Fruit fly (Drosophila melanogaster) whole organism, embryonic: ENCODE data around the gene CG2256.
A peak's percentile ranks its signal among the peaks of the same experiment; 100 is the strongest.

Experiments used
- Abd-B ChIP-seq: fragments of 200-800 bp; sonication (Bioruptor generic); optimal IDR thresholded peaks from 2 replicates; lab custom pipeline; 2018; ENCODE audit warnings: missing biosample characterization, mild to moderate bottlenecking, missing genetic modification characterization, moderate library complexity
- C15 ChIP-seq: fragments of 200-800 bp; sonication (Bioruptor generic); IDR thresholded peaks from 3 replicates; pipeline ENCODE4 v1.3.6; 2022; ENCODE audit warnings: missing biosample characterization, missing genetic modification characterization
- CG10366 ChIP-seq: fragments of 200-800 bp; sonication (Bioruptor generic); IDR thresholded peaks from 2 replicates; pipeline ENCODE4 v1.3.6; 2022; ENCODE audit warnings: missing biosample characterization, missing genetic modification characterization
- CG10543 ChIP-seq: fragments of 200-800 bp; sonication (Bioruptor generic); optimal IDR thresholded peaks from 3 replicates; lab custom pipeline; 2017; ENCODE audit warnings: missing biosample characterization, mild to moderate bottlenecking, missing genetic modification characterization, moderate library complexity
- CG11093 ChIP-seq: fragments of 200-800 bp; sonication (Bioruptor generic); IDR thresholded peaks from 3 replicates; pipeline ENCODE4 v1.3.6; 2022; ENCODE audit warnings: missing biosample characterization, missing genetic modification characterization
- CG11456 ChIP-seq: fragments of 200-800 bp; sonication (Bioruptor generic); IDR thresholded peaks from 3 replicates; pipeline ENCODE4 v1.3.6; 2022; ENCODE audit warnings: missing biosample characterization, missing genetic modification characterization
- CG12659 ChIP-seq: fragments of 200-800 bp; sonication (Bioruptor generic); optimal IDR thresholded peaks from 3 replicates; lab custom pipeline; 2017; ENCODE audit warnings: mild to moderate bottlenecking, missing biosample characterization, missing genetic modification reagents, missing genetic modification characterization
- CG13624 ChIP-seq: fragments of 200-800 bp; sonication (Bioruptor generic); optimal IDR thresholded peaks from 2 replicates; lab custom pipeline; 2016; ENCODE audit warnings: missing biosample characterization, missing genetic modification characterization
- CG14014 ChIP-seq: fragments of 200-800 bp; sonication (Bioruptor generic); IDR thresholded peaks from 2 replicates; pipeline ENCODE4 v1.3.6; 2022; ENCODE audit warnings: missing biosample characterization, missing genetic modification characterization
- CG14667 ChIP-seq: fragments of 200-800 bp; sonication (Bioruptor generic); IDR thresholded peaks from 2 replicates; pipeline ENCODE4 v1.3.6; 2022; ENCODE audit warnings: missing biosample characterization, missing genetic modification characterization
- CG1529 ChIP-seq: fragments of 200-800 bp; sonication (Bioruptor generic); optimal IDR thresholded peaks from 3 replicates; lab custom pipeline; 2018; ENCODE audit warnings: missing biosample characterization, missing genetic modification characterization
- CG18619 ChIP-seq: fragments of 200-800 bp; sonication (Bioruptor generic); optimal IDR thresholded peaks from 3 replicates; lab custom pipeline; 2017; ENCODE audit warnings: missing biosample characterization, mild to moderate bottlenecking, missing genetic modification characterization
- CG2678 ChIP-seq: fragments of 200-800 bp; sonication (Bioruptor generic); optimal IDR thresholded peaks from 3 replicates; lab custom pipeline; 2019; ENCODE audit warnings: missing biosample characterization, mild to moderate bottlenecking, missing genetic modification characterization, moderate library complexity
- CG2875 ChIP-seq: fragments of 200-800 bp; sonication (Bioruptor generic); optimal IDR thresholded peaks from 2 replicates; lab custom pipeline; 2017; ENCODE audit warnings: missing biosample characterization, mild to moderate bottlenecking, missing genetic modification characterization, missing genetic modification reagents
- CG32532 ChIP-seq: fragments of 200-800 bp; sonication (Bioruptor generic); IDR thresholded peaks from 2 replicates; pipeline ENCODE4 v1.3.6; 2022; ENCODE audit warnings: missing biosample characterization, missing genetic modification characterization
- CG3281 ChIP-seq: fragments of 200-800 bp; sonication (Bioruptor generic); optimal IDR thresholded peaks from 3 replicates; lab custom pipeline; 2017; ENCODE audit warnings: missing biosample characterization, mild to moderate bottlenecking, missing genetic modification characterization
- CG42726 ChIP-seq: fragments of 200-800 bp; sonication (Bioruptor generic); IDR thresholded peaks from 2 replicates; pipeline ENCODE4 v1.3.6; 2022; ENCODE audit warnings: missing biosample characterization, missing genetic modification characterization; ENCODE audit not compliant: partially characterized antibody
- CG4282 ChIP-seq: fragments of 200-800 bp; sonication (Bioruptor generic); optimal IDR thresholded peaks from 2 replicates; lab custom pipeline; 2016; ENCODE audit warnings: missing biosample characterization, missing genetic modification characterization
- CG4707 ChIP-seq: fragments of 200-800 bp; sonication (Bioruptor generic); optimal IDR thresholded peaks from 2 replicates; lab custom pipeline; 2018; ENCODE audit warnings: missing biosample characterization, mild to moderate bottlenecking, missing genetic modification characterization, moderate library complexity
- CG6765 ChIP-seq: fragments of 200-800 bp; sonication (Bioruptor generic); optimal IDR thresholded peaks from 3 replicates; lab custom pipeline; 2017; ENCODE audit warnings: missing biosample characterization, mild to moderate bottlenecking, missing genetic modification characterization
- CG9817 ChIP-seq: fragments of 200-800 bp; sonication (Bioruptor generic); optimal IDR thresholded peaks from 2 replicates; lab custom pipeline; 2018; ENCODE audit warnings: missing biosample characterization, mild to moderate bottlenecking, missing genetic modification characterization, moderate library complexity
- Chrac-16 ChIP-seq: fragments of 200-800 bp; sonication (Bioruptor generic); optimal IDR thresholded peaks from 3 replicates; lab custom pipeline; 2016; ENCODE audit warnings: missing biosample characterization, missing genetic modification characterization
- D19B ChIP-seq: fragments of 200-800 bp; sonication (Bioruptor generic); optimal IDR thresholded peaks from 2 replicates; lab custom pipeline; 2017; ENCODE audit warnings: missing biosample characterization, mild to moderate bottlenecking, missing genetic modification characterization
- Dek ChIP-seq: fragments of 200-800 bp; sonication (Bioruptor generic); optimal IDR thresholded peaks from 3 replicates; lab custom pipeline; 2019; ENCODE audit warnings: missing biosample characterization, mild to moderate bottlenecking, missing genetic modification characterization, moderate library complexity
- Dip3 ChIP-seq: fragments of 200-800 bp; sonication (Bioruptor generic); optimal IDR thresholded peaks from 3 replicates; lab custom pipeline; 2016; ENCODE audit warnings: missing biosample characterization, missing genetic modification characterization
- Ets65A ChIP-seq: fragments of 200-800 bp; sonication (Bioruptor generic); peaks from one replicate; lab custom pipeline; 2016; ENCODE audit warnings: missing biosample characterization, missing genetic modification characterization
- Fer3 ChIP-seq: fragments of 200-800 bp; sonication (Bioruptor generic); optimal IDR thresholded peaks from 2 replicates; lab custom pipeline; 2018; ENCODE audit warnings: missing biosample characterization, mild to moderate bottlenecking, missing genetic modification characterization, moderate library complexity
- GATAe ChIP-seq: fragments of 200-800 bp; sonication (Bioruptor generic); conservative IDR thresholded peaks from 2 replicates; pipeline ENCODE4 v1.3.6; 2022; ENCODE audit warnings: missing biosample characterization, missing genetic modification characterization
- HLH3B ChIP-seq: fragments of 200-800 bp; sonication (Bioruptor generic); IDR thresholded peaks from 2 replicates; pipeline ENCODE4 v1.3.6; 2022; ENCODE audit warnings: missing biosample characterization, missing genetic modification characterization
- Hr51 ChIP-seq, 2 experiments: fragments of 200-800 bp; sonication (Bioruptor generic); optimal IDR thresholded peaks; 2 replicates in 1 of 2; 3 replicates in 1 of 2; lab custom pipeline; 2016 to 2018; ENCODE audit warnings: missing biosample characterization in 2 of 2, missing genetic modification characterization in 2 of 2, mild to moderate bottlenecking in 1 of 2, moderate library complexity in 1 of 2
- MBD-R2 ChIP-seq: fragments of 200-800 bp; sonication (Bioruptor generic); IDR thresholded peaks from 2 replicates; pipeline ENCODE4 v1.3.6; 2022; ENCODE audit warnings: missing biosample characterization, missing genetic modification characterization
- Ptx1 ChIP-seq: fragments of 200-800 bp; sonication (Bioruptor generic); IDR thresholded peaks from 2 replicates; pipeline ENCODE4 v1.3.6; 2022; ENCODE audit warnings: missing biosample characterization, missing genetic modification characterization
- Xbp1 ChIP-seq: fragments of 200-800 bp; sonication (Bioruptor generic); optimal IDR thresholded peaks from 3 replicates; lab custom pipeline; 2016; ENCODE audit warnings: missing biosample characterization, mild to moderate bottlenecking, missing genetic modification characterization
- caup ChIP-seq: fragments of 200-800 bp; sonication (Bioruptor generic); optimal IDR thresholded peaks from 3 replicates; lab custom pipeline; 2017; ENCODE audit warnings: missing biosample characterization, mild to moderate bottlenecking, missing genetic modification characterization, moderate library complexity; ENCODE audit not compliant: severe bottlenecking
- chn ChIP-seq: fragments of 200-800 bp; sonication (Bioruptor generic); optimal IDR thresholded peaks from 2 replicates; lab custom pipeline; 2016; ENCODE audit warnings: missing biosample characterization, missing genetic modification characterization
- dmrt99B ChIP-seq: fragments of 200-800 bp; sonication (Bioruptor generic); optimal IDR thresholded peaks from 2 replicates; lab custom pipeline; 2018; ENCODE audit warnings: missing biosample characterization, mild to moderate bottlenecking, missing genetic modification characterization, moderate library complexity
- dysf ChIP-seq: fragments of 200-800 bp; sonication (Bioruptor generic); IDR thresholded peaks from 3 replicates; pipeline ENCODE4 v1.3.6; 2022; ENCODE audit warnings: missing biosample characterization, missing genetic modification characterization
- exex ChIP-seq: fragments of 200-800 bp; sonication (Bioruptor generic); optimal IDR thresholded peaks from 4 replicates; lab custom pipeline; 2018; ENCODE audit warnings: missing biosample characterization, mild to moderate bottlenecking, missing genetic modification characterization, moderate library complexity
- gem ChIP-seq: fragments of 200-800 bp; sonication (Bioruptor generic); optimal IDR thresholded peaks from 2 replicates; lab custom pipeline; 2019; ENCODE audit warnings: missing biosample characterization, mild to moderate bottlenecking, missing genetic modification characterization, moderate library complexity
- hth ChIP-seq: fragments of >200 bp; optimal IDR thresholded peaks from 2 replicates; lab custom pipeline; 2017; ENCODE audit warnings: inconsistent platforms
- lilli ChIP-seq: fragments of 200-800 bp; sonication (Bioruptor generic); optimal IDR thresholded peaks from 3 replicates; lab custom pipeline; 2016; ENCODE audit warnings: missing biosample characterization, missing genetic modification characterization
- mam ChIP-seq: fragments of 200-800 bp; sonication (Bioruptor generic); optimal IDR thresholded peaks from 3 replicates; lab custom pipeline; 2016; ENCODE audit warnings: missing biosample characterization, missing genetic modification characterization
- mld ChIP-seq: fragments of 200-800 bp; sonication (Bioruptor generic); IDR thresholded peaks from 3 replicates; pipeline ENCODE4 v1.3.6; 2022; ENCODE audit warnings: missing biosample characterization, missing genetic modification characterization; ENCODE audit not compliant: partially characterized antibody
- nmo ChIP-seq: fragments of 200-800 bp; sonication (Bioruptor generic); optimal IDR thresholded peaks from 2 replicates; lab custom pipeline; 2018; ENCODE audit warnings: missing biosample characterization, mild to moderate bottlenecking, missing genetic modification characterization, moderate library complexity
- pan ChIP-seq, 4 experiments: fragments of >200 bp in 3 of 4; fragments of 200-800 bp in 1 of 4; sonication (Bioruptor generic) in 1 of 4; optimal IDR thresholded peaks in 3 of 4; IDR thresholded peaks in 1 of 4; 2 replicates each; pipeline versions ENCODE4 v1.3.6 to Lab custom; 2017 to 2022; ENCODE audit warnings: missing biosample characterization in 2 of 4, missing genetic modification characterization in 2 of 4, mixed read lengths in 1 of 4
- slou ChIP-seq: fragments of 200-800 bp; sonication (Bioruptor generic); optimal IDR thresholded peaks from 3 replicates; lab custom pipeline; 2016; ENCODE audit warnings: missing biosample characterization, missing genetic modification characterization
- so ChIP-seq: fragments of 200-800 bp; sonication (Bioruptor generic); IDR thresholded peaks from 3 replicates; pipeline ENCODE4 v1.3.6; 2022; ENCODE audit warnings: missing biosample characterization, missing genetic modification characterization
- trem ChIP-seq: fragments of 200-800 bp; optimal IDR thresholded peaks from 3 replicates; lab custom pipeline; 2019; ENCODE audit warnings: missing biosample characterization, mild to moderate bottlenecking, missing genetic modification characterization, moderate library complexity
- vvl ChIP-seq: fragments of 200-800 bp; sonication (Bioruptor generic); IDR thresholded peaks from 2 replicates; pipeline ENCODE4 v1.3.6; 2022; ENCODE audit warnings: missing biosample characterization, missing genetic modification characterization
- zfh2 ChIP-seq: fragments of 200-800 bp; sonication (Bioruptor generic); optimal IDR thresholded peaks from 2 replicates; lab custom pipeline; 2016; ENCODE audit warnings: missing biosample characterization, missing genetic modification characterization

Gene CG2256

DNA sequence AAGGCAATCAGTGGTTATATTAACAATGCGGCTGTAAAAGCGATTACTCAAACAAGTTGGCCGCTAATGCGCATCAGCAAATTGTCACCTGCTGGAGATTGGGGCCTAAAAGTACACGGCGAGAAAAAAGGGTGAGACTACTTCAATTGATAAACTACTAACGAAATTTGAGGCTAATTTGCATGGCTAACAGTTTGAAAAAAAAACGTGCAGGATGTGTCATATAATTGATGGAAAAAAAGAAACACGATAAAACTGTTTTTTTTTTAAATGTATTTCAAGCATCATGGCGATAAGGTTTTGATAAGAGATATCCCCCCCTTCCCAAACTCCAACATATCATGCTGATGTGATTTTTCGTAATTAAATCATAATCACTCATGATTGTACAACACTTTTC lies 25.7 kb upstream of the CG2256 start:
- peak; percentile 4 for TF ChIP-seq nmo (GFP tag; lab: Kevin White, UChicago)
- TF ChIP-seq GATAe (GFP tag; lab: Robert Waterston, UW) = peak; percentile 70
- TF ChIP-seq dmrt99B (tag; lab: Kevin White, UChicago) = peak; percentile 31
- no peak for TF ChIP-seq CG4282 (GFP tag; lab: Kevin White, UChicago)
- no peak for TF ChIP-seq CG10543 (GFP tag; lab: Kevin White, UChicago)
- TF ChIP-seq Chrac-16 = no peak
- TF ChIP-seq so (GFP tag; lab: Robert Waterston, UW) = no peak
- no peak for TF ChIP-seq CG4707 (GFP tag; lab: Kevin White, UChicago)
- peak; percentile 29; the same call in 1 of the 2 replicates for TF ChIP-seq MBD-R2 (GFP tag; lab: Robert Waterston, UW)
- 0 out of 3 replicates have a peak, but pooled peaks have one; percentile 51 for TF ChIP-seq CG11456 (GFP tag; lab: Robert Waterston, UW)
- peak; percentile 41 for TF ChIP-seq mam (GFP tag; lab: Kevin White, UChicago)
- TF ChIP-seq caup (GFP tag; lab: Kevin White, UChicago) = peak; percentile 46
- TF ChIP-seq chn (GFP tag; lab: Kevin White, UChicago) = no peak
- TF ChIP-seq CG42726 (GFP tag; lab: Robert Waterston, UW) = no peak
- TF ChIP-seq Xbp1 (GFP tag; lab: Kevin White, UChicago) = peak; percentile 34
- TF ChIP-seq zfh2 (GFP tag; lab: Kevin White, UChicago) = peak; percentile 3
- TF ChIP-seq exex (tag; lab: Kevin White, UChicago) = no peak
- peak; percentile 35 for TF ChIP-seq CG12659 (GFP tag; lab: Kevin White, UChicago)
- no peak for TF ChIP-seq CG11093
- TF ChIP-seq Fer3 (tag; lab: Kevin White, UChicago) = peak; percentile 27
- peak; percentile 64; the same call in 1 of the 2 replicates for TF ChIP-seq CG32532 (GFP tag; lab: Robert Waterston, UW)
- peak; percentile 8 for TF ChIP-seq slou
- peak; percentile 51 for TF ChIP-seq lilli
- peak; percentile 37 for TF ChIP-seq D19B (GFP tag; lab: Kevin White, UChicago)
- peak; percentile 21 for TF ChIP-seq CG6765
- peak; percentile 65; the same call in 2 of the 3 replicates for TF ChIP-seq dysf (GFP tag; lab: Robert Waterston, UW)
- TF ChIP-seq Abd-B (GFP tag; lab: Kevin White, UChicago) = peak; percentile 42
- TF ChIP-seq Ets65A (GFP tag; lab: Kevin White, UChicago) = peak; percentile 90
- 0 out of 3 replicates have a peak, but pooled peaks have one; percentile 13 for TF ChIP-seq C15
- TF ChIP-seq gem = peak; percentile 55
- TF ChIP-seq HLH3B (GFP tag; lab: Robert Waterston, UW) = no peak
- peak; percentile 65 for TF ChIP-seq CG13624 (GFP tag; lab: Kevin White, UChicago)
- TF ChIP-seq CG1529 (GFP tag; lab: Kevin White, UChicago) = no peak
- TF ChIP-seq CG2678 (tag; lab: Kevin White, UChicago) = peak; percentile 57
- TF ChIP-seq trem (tag; lab: Kevin White, UChicago) = no peak
- no peak for TF ChIP-seq pan (optimal IDR thresholded peaks at IDR 0.05; lab: Kevin White, UChicago)
- TF ChIP-seq pan (GFP tag; optimal IDR thresholded peaks at IDR 0.05 in 1 of 2, IDR thresholded peaks at IDR 0.05 in 1 of 2) = peak in 1 of 2 experiments; percentile 50
- TF ChIP-seq CG14014 = peak; percentile 46; the same call in 1 of the 2 replicates
- TF ChIP-seq CG14667 = no peak
- TF ChIP-seq mld = no peak
- peak; percentile 2 for TF ChIP-seq Dip3 (GFP tag; lab: Kevin White, UChicago)
- peak; percentile 19 for TF ChIP-seq CG9817 (tag; lab: Kevin White, UChicago)
- TF ChIP-seq CG10366 (GFP tag; lab: Robert Waterston, UW) = peak; percentile 28; the same call in 1 of the 2 replicates
- TF ChIP-seq Hr51 (GFP tag; optimal IDR thresholded peaks at IDR 0.05; lab: Kevin White, UChicago) = peak in 1 of 2 experiments; percentile 42
- TF ChIP-seq hth = no peak
- peak; percentile 26 for TF ChIP-seq Dek (tag; lab: Kevin White, UChicago)
- peak; percentile 18 for TF ChIP-seq CG18619 (GFP tag; lab: Kevin White, UChicago)
- peak; percentile 56 for TF ChIP-seq CG3281 (GFP tag; lab: Kevin White, UChicago)
- no peak for TF ChIP-seq CG2875 (GFP tag; lab: Kevin White, UChicago)
- TF ChIP-seq vvl = peak; percentile 60; the same call in 1 of the 2 replicates
- peak; percentile 46; the same call in 1 of the 2 replicates for TF ChIP-seq Ptx1
